Worm (Caenorhabditis elegans) whole organism, young adult: ENCODE data around the gene C23H3.2.

Experiments
- C17E4.6 ChIP-seq: fragments of 200-800 bp; sonication (Bioruptor generic); IDR thresholded peaks from 2 replicates; pipeline ENCODE4 v1.3.6; 2022; ENCODE audit warnings: missing genetic modification reagents, missing genetic modification characterization, missing compliant biosample characterization
- F10E7.11 ChIP-seq: sonication (generic microtip); optimal IDR thresholded peaks from 2 replicates; lab custom pipeline; 2017; ENCODE audit warnings: mild to moderate bottlenecking, missing genetic modification characterization, moderate library complexity, missing compliant biosample characterization
- F55B11.4 ChIP-seq: sonication (generic microtip); optimal IDR thresholded peaks from 2 replicates; lab custom pipeline; 2016; ENCODE audit warnings: missing compliant biosample characterization, missing genetic modification characterization, borderline replicate concordance; ENCODE audit not compliant: insufficient read depth
- K11D2.4 ChIP-seq: fragments of 200-800 bp; sonication (Bioruptor generic); IDR thresholded peaks from 2 replicates; pipeline ENCODE4 v1.3.6; 2022; ENCODE audit warnings: missing genetic modification reagents, missing genetic modification characterization, missing compliant biosample characterization
- cebp-2 ChIP-seq: fragments of 200-800 bp; sonication (Bioruptor generic); IDR thresholded peaks from 2 replicates; pipeline ENCODE4 v1.3.6; 2022; ENCODE audit warnings: missing genetic modification characterization, missing compliant biosample characterization
- dpl-1 ChIP-seq: fragments of 150-350 bp; optimal IDR thresholded peaks from 2 replicates; lab custom pipeline; 2014; ENCODE audit warnings: missing biosample characterization, missing genetic modification reagents, missing genetic modification characterization
- efl-1 ChIP-seq: fragments of 150-350 bp; optimal IDR thresholded peaks from 2 replicates; lab custom pipeline; 2014; ENCODE audit warnings: missing biosample characterization, missing genetic modification reagents, missing genetic modification characterization
- him-1 ChIP-seq: sonication (generic microtip); optimal IDR thresholded peaks from 2 replicates; lab custom pipeline; 2016; ENCODE audit warnings: missing genotype, missing genetic modification reagents, missing genetic modification characterization, missing compliant biosample characterization
- hmg-20 ChIP-seq: fragments of 200-800 bp; sonication (Bioruptor generic); IDR thresholded peaks from 2 replicates; pipeline ENCODE4 v1.3.6; 2022; ENCODE audit warnings: missing genetic modification reagents, missing genetic modification characterization, missing compliant biosample characterization
- let-607 ChIP-seq, 2 experiments: fragments of 200-800 bp in 1 of 2; sonication (Bioruptor generic) in 1 of 2; sonication (generic microtip) in 1 of 2; optimal IDR thresholded peaks; 2 replicates each; lab custom pipeline; 2016 to 2018; ENCODE audit warnings: mild to moderate bottlenecking in 2 of 2, missing compliant biosample characterization in 2 of 2, missing genetic modification characterization in 2 of 2, moderate library complexity in 2 of 2, missing genotype in 1 of 2
- lin-26 ChIP-seq: fragments of 200-800 bp; sonication (Bioruptor generic); IDR thresholded peaks from 2 replicates; pipeline ENCODE4 v1.3.6; 2022; ENCODE audit warnings: missing genetic modification reagents, missing genetic modification characterization, missing compliant biosample characterization
- lin-40 ChIP-seq: sonication (generic microtip); optimal IDR thresholded peaks from 2 replicates; lab custom pipeline; 2016; ENCODE audit warnings: missing genetic modification characterization, mild to moderate bottlenecking, missing compliant biosample characterization, missing genotype, missing genetic modification reagents
- lir-1 ChIP-seq: fragments of 200-800 bp; sonication (Bioruptor generic); conservative IDR thresholded peaks from 2 replicates; pipeline ENCODE4 v1.3.6; 2022; ENCODE audit warnings: missing genetic modification reagents, missing genetic modification characterization, missing compliant biosample characterization
- madf-10 ChIP-seq: sonication (generic microtip); optimal IDR thresholded peaks from 2 replicates; lab custom pipeline; 2016; ENCODE audit warnings: mild to moderate bottlenecking, missing genetic modification characterization, missing compliant biosample characterization
- madf-6 ChIP-seq: fragments of 200-800 bp; sonication (Bioruptor generic); IDR thresholded peaks from 2 replicates; pipeline ENCODE4 v1.3.6; 2022; ENCODE audit warnings: missing genetic modification reagents, missing genetic modification characterization, missing compliant biosample characterization
- mel-28 ChIP-seq: sonication (generic microtip); optimal IDR thresholded peaks from 2 replicates; lab custom pipeline; 2016; ENCODE audit warnings: borderline replicate concordance, mild to moderate bottlenecking, missing genetic modification characterization, missing compliant biosample characterization
- mxl-1 ChIP-seq: sonication (generic microtip); optimal IDR thresholded peaks from 2 replicates; lab custom pipeline; 2016; ENCODE audit warnings: missing genetic modification characterization, missing compliant biosample characterization
- nfya-2 ChIP-seq: fragments of 200-800 bp; sonication (Bioruptor generic); IDR thresholded peaks from 2 replicates; pipeline ENCODE4 v1.3.6; 2022; ENCODE audit warnings: missing genetic modification reagents, missing genetic modification characterization, missing compliant biosample characterization
- nhr-120 ChIP-seq: fragments of 200-800 bp; sonication (Bioruptor generic); IDR thresholded peaks from 2 replicates; pipeline ENCODE4 v1.3.6; 2022; ENCODE audit warnings: missing genetic modification characterization, missing compliant biosample characterization
- nhr-27 ChIP-seq: fragments of 200-800 bp; sonication (Bioruptor generic); optimal IDR thresholded peaks from 2 replicates; lab custom pipeline; 2018; ENCODE audit warnings: mild to moderate bottlenecking, missing genetic modification characterization, moderate library complexity, missing compliant biosample characterization
- tbx-9 ChIP-seq: sonication (generic microtip); optimal IDR thresholded peaks from 2 replicates; lab custom pipeline; 2016; ENCODE audit warnings: borderline replicate concordance, missing genetic modification characterization, inconsistent platforms, missing compliant biosample characterization
- tlf-1 ChIP-seq: fragments of 200-800 bp; sonication (Bioruptor generic); optimal IDR thresholded peaks from 2 replicates; lab custom pipeline; 2018; ENCODE audit warnings: mild to moderate bottlenecking, missing genetic modification characterization, missing compliant biosample characterization
- ztf-18 ChIP-seq: sonication (generic microtip); optimal IDR thresholded peaks from 2 replicates; lab custom pipeline; 2016; ENCODE audit warnings: missing genotype, mild to moderate bottlenecking, missing genetic modification characterization, missing compliant biosample characterization
- ztf-26 ChIP-seq: sonication (generic microtip); optimal IDR thresholded peaks from 2 replicates; lab custom pipeline; 2017; ENCODE audit warnings: missing genetic modification characterization, missing compliant biosample characterization

The C23H3.2 gene

ce11 chrII:107703-108102 lies 46.6 kb downstream of the C23H3.2 start:
- TF ChIP-seq nhr-120 (no peak), madf-10 (tag; lab: Kevin White, UChicago) (no peak)

DNA sequence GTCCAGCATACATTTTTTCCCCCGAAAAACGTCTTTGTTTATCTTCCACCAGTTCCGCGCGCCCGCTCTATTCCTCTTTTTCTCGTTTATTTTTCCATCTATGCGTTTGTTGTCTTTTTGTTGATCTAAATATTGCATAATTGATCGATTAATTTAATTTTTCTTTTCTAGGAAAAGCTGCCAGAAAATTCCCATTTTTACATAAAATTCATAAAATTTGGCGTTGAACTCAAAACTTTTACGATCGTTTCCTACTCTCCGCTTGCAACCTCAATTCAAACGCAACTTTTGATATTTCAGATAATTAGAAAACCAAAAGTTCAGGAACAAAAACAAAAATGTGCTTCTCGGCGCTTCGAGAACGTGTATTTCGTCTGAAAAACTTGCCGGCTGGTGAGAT lies 47.8 kb downstream of the C23H3.2 start, which contains the start of gene C50D2.2:
C50D2.2 (plus strand) TSS at position 301 of the 400 bp plus-strand sequence.
- TF ChIP-seq mel-28 (no peak), F10E7.11 (tag; lab: Kevin White, UChicago) (no peak), ztf-26 (tag; lab: Kevin White, UChicago) (no peak), lin-40 (no peak), nhr-27 (tag; lab: Kevin White, UChicago) (no peak), madf-6 (GFP tag; lab: Robert Waterston, UW) (no peak), him-1 (tag; lab: Kevin White, UChicago) (no peak), mxl-1 (tag; lab: Kevin White, UChicago) (no peak)

- TF ChIP-seq madf-10 (tag; lab: Kevin White, UChicago) (no peak), lin-26 (GFP tag; lab: Robert Waterston, UW) (no peak), C17E4.6 (GFP tag; lab: Robert Waterston, UW) (no peak), hmg-20 (no peak), ztf-26 (tag; lab: Kevin White, UChicago) (no peak), tlf-1 (no peak), F55B11.4 (no peak), efl-1 (GFP tag; lab: Kevin White, UChicago) (no peak), ztf-18 (tag; lab: Kevin White, UChicago) (no peak), let-607 (tag; optimal IDR thresholded peaks at IDR 0.05; lab: Kevin White, UChicago) (no peak), lir-1 (GFP tag; lab: Robert Waterston, UW) (no peak), dpl-1 (no peak)
Observed at ce11 chrII:111267-111666, 50.2 kb downstream of the C23H3.2 start, which contains the start of gene C50D2.1. Gene C50D2.1 (plus strand): TSS chrII:111567.

ce11 chrII:112231-112630 lies 51.1 kb downstream of the C23H3.2 start:
- TF ChIP-seq tbx-9 (tag; lab: Kevin White, UChicago) (no peak), nfya-2 (GFP tag; lab: Robert Waterston, UW) (no peak), K11D2.4 (GFP tag; lab: Robert Waterston, UW) (no peak), cebp-2 (GFP tag; lab: Robert Waterston, UW) (no peak), efl-1 (GFP tag; lab: Kevin White, UChicago) (no peak)
- TF ChIP-seq, all 124 proteins: peak for 0
